Worm (Caenorhabditis elegans) whole organism, L3 larva: Measurements from ENCODE around the gene ZK1010.8.

Experiments
- R02D3.7 ChIP-seq: fragments of 150-350 bp; optimal IDR thresholded peaks from 2 replicates; lab custom pipeline; 2014; ENCODE audit warnings: missing biosample characterization, missing genetic modification characterization
- ZK546.5 ChIP-seq: sonication (generic microtip); optimal IDR thresholded peaks from 2 replicates; lab custom pipeline; 2017; ENCODE audit warnings: missing biosample characterization, missing genetic modification characterization
- ama-1 ChIP-seq: fragments of 150-350 bp; optimal IDR thresholded peaks from 2 replicates; lab custom pipeline; 2018
- ceh-16 ChIP-seq: sonication (generic microtip); optimal IDR thresholded peaks from 2 replicates; lab custom pipeline; 2017; ENCODE audit warnings: missing biosample characterization, missing genetic modification characterization
- ceh-28 ChIP-seq: fragments of 150-350 bp; optimal IDR thresholded peaks from 2 replicates; lab custom pipeline; 2014; ENCODE audit warnings: missing biosample characterization, missing genetic modification reagents, missing genetic modification characterization
- ceh-9 ChIP-seq: sonication (generic microtip); optimal IDR thresholded peaks from 2 replicates; lab custom pipeline; 2018; ENCODE audit warnings: missing biosample characterization, missing genetic modification characterization
- daf-12 ChIP-seq: fragments of 150-350 bp; optimal IDR thresholded peaks from 2 replicates; lab custom pipeline; 2014; ENCODE audit warnings: missing biosample characterization, missing genetic modification reagents, missing genetic modification characterization
- egl-27 ChIP-seq: sonication (generic microtip); optimal IDR thresholded peaks from 4 replicates; lab custom pipeline; 2017; ENCODE audit warnings: missing biosample characterization, missing genetic modification reagents, missing genetic modification characterization
- elt-1 ChIP-seq: fragments of 150-350 bp; optimal IDR thresholded peaks from 2 replicates; lab custom pipeline; 2014; ENCODE audit warnings: missing biosample characterization, missing genetic modification characterization
- elt-2 ChIP-seq: sonication (generic microtip); optimal IDR thresholded peaks from 2 replicates; lab custom pipeline; 2016; ENCODE audit warnings: missing genetic modification reagents, mild to moderate bottlenecking, missing genetic modification characterization, missing compliant biosample characterization
- elt-3 ChIP-seq, 3 experiments: fragments of 150-350 bp in 1 of 3; sonication (generic microtip) in 2 of 3; optimal IDR thresholded peaks; 2 replicates in 2 of 3; 4 replicates in 1 of 3; lab custom pipeline; 2014 to 2017; ENCODE audit warnings: missing biosample characterization in 3 of 3, missing genetic modification characterization in 3 of 3
- eor-1 ChIP-seq, 2 experiments: fragments of 150-350 bp; optimal IDR thresholded peaks; 2 replicates each; lab custom pipeline; 2014 to 2018; ENCODE audit warnings: missing biosample characterization in 2 of 2, missing genetic modification characterization in 2 of 2
- fkh-10 ChIP-seq: sonication (generic microtip); optimal IDR thresholded peaks from 2 replicates; lab custom pipeline; 2017; ENCODE audit warnings: missing biosample characterization, missing genetic modification reagents, missing genetic modification characterization
- hmg-11 ChIP-seq: sonication (generic microtip); optimal IDR thresholded peaks from 2 replicates; lab custom pipeline; 2016; ENCODE audit warnings: missing genetic modification characterization, missing compliant biosample characterization
- jun-1 ChIP-seq: fragments of 150-350 bp; optimal IDR thresholded peaks from 2 replicates; lab custom pipeline; 2014; ENCODE audit warnings: missing biosample characterization, missing genetic modification reagents, missing genetic modification characterization
- lin-15B ChIP-seq: fragments of 150-350 bp; optimal IDR thresholded peaks from 2 replicates; lab custom pipeline; 2014; ENCODE audit warnings: missing biosample characterization, missing genetic modification characterization
- lin-39 ChIP-seq: fragments of 150-350 bp; optimal IDR thresholded peaks from 2 replicates; lab custom pipeline; 2018; ENCODE audit warnings: missing biosample characterization, missing genetic modification reagents, missing genetic modification characterization
- mdl-1 ChIP-seq: fragments of 150-350 bp; optimal IDR thresholded peaks from 2 replicates; lab custom pipeline; 2014; ENCODE audit warnings: missing biosample characterization, missing genetic modification characterization
- nhr-11 ChIP-seq: fragments of 150-350 bp; optimal IDR thresholded peaks from 2 replicates; lab custom pipeline; 2014; ENCODE audit warnings: missing biosample characterization, missing genetic modification characterization
- nhr-12 ChIP-seq: fragments of 150-350 bp; optimal IDR thresholded peaks from 2 replicates; lab custom pipeline; 2014; ENCODE audit warnings: missing biosample characterization, missing genetic modification characterization
- nhr-23 ChIP-seq: fragments of 150-350 bp; optimal IDR thresholded peaks from 2 replicates; lab custom pipeline; 2014; ENCODE audit warnings: missing biosample characterization, missing genetic modification reagents, missing genetic modification characterization
- nhr-237 ChIP-seq: fragments of 150-350 bp; optimal IDR thresholded peaks from 2 replicates; lab custom pipeline; 2014; ENCODE audit warnings: missing biosample characterization, missing genetic modification characterization
- nhr-25 ChIP-seq: sonication (generic microtip); optimal IDR thresholded peaks from 2 replicates; lab custom pipeline; 2017; ENCODE audit warnings: missing biosample characterization, missing genetic modification characterization
- nhr-28 ChIP-seq: fragments of 150-350 bp; optimal IDR thresholded peaks from 2 replicates; lab custom pipeline; 2014; ENCODE audit warnings: missing biosample characterization, missing genetic modification characterization
- nhr-43 ChIP-seq: sonication (generic microtip); optimal IDR thresholded peaks from 2 replicates; lab custom pipeline; 2016; ENCODE audit warnings: mild to moderate bottlenecking, missing genetic modification characterization, missing compliant biosample characterization; ENCODE audit not compliant: poor library complexity, severe bottlenecking
- nhr-67 ChIP-seq: fragments of 150-350 bp; optimal IDR thresholded peaks from 2 replicates; lab custom pipeline; 2014; ENCODE audit warnings: missing biosample characterization, missing genetic modification characterization
- nhr-77 ChIP-seq: fragments of 150-350 bp; optimal IDR thresholded peaks from 2 replicates; lab custom pipeline; 2014; ENCODE audit warnings: missing biosample characterization, missing genetic modification characterization
- pha-4 ChIP-seq: fragments of 150-350 bp; optimal IDR thresholded peaks from 2 replicates; lab custom pipeline; 2014; ENCODE audit warnings: missing biosample characterization, missing genetic modification reagents, missing genetic modification characterization
- pqm-1 ChIP-seq: fragments of 150-350 bp; optimal IDR thresholded peaks from 2 replicates; lab custom pipeline; 2017; ENCODE audit warnings: missing biosample characterization, missing genetic modification characterization, inconsistent platforms
- sea-2 ChIP-seq: fragments of 150-350 bp; sonication (generic microtip); optimal IDR thresholded peaks from 4 replicates; lab custom pipeline; 2014; ENCODE audit warnings: missing biosample characterization, missing genetic modification reagents, missing genetic modification characterization
- skn-1 ChIP-seq: fragments of 150-350 bp; optimal IDR thresholded peaks from 2 replicates; lab custom pipeline; 2014; ENCODE audit warnings: missing biosample characterization, missing genetic modification characterization
- snpc-4 ChIP-seq: fragments of 150-350 bp; optimal IDR thresholded peaks from 2 replicates; lab custom pipeline; 2014; ENCODE audit warnings: missing biosample characterization, missing genetic modification characterization
- tbx-2 ChIP-seq: sonication (generic microtip); optimal IDR thresholded peaks from 2 replicates; lab custom pipeline; 2016; ENCODE audit warnings: mild to moderate bottlenecking, missing genetic modification characterization, missing compliant biosample characterization
- unc-39 ChIP-seq: sonication (generic microtip); optimal IDR thresholded peaks from 4 replicates; lab custom pipeline; 2017; ENCODE audit warnings: missing biosample characterization, missing genetic modification characterization
- unc-62 ChIP-seq: fragments of 150-350 bp; sonication (generic microtip); optimal IDR thresholded peaks from 4 replicates; lab custom pipeline; 2014; ENCODE audit warnings: missing biosample characterization, missing genetic modification reagents, missing genetic modification characterization
- zag-1 ChIP-seq: fragments of 150-350 bp; optimal IDR thresholded peaks from 2 replicates; lab custom pipeline; 2014; ENCODE audit warnings: missing biosample characterization, missing genetic modification characterization

The ZK1010.8 gene

DNA sequence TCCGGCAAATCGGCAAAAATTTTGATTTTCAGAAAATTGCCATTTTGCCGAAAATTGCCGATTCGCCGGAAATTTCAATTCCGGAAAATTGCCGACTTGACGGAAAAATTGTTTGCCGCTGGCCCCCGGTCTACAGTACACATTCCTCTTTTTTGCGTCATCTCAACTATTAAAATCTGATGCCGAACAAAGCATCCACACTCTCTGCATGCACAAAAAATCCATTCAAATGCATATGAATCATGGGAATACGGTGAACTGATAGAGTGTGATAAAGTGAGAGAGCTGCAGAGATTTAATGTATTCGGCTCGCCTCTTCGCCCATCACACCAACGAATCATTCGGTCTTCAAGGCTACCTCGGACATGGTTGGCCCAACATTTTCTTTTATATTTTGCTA is 30.1 kb upstream of the ZK1010.8 start, which contains the start of gene F14F7.7:
F14F7.7 (plus strand) TSS at position 354 of the 400 bp plus-strand sequence.
- TF ChIP-seq mdl-1 (no peak), snpc-4 (tag; lab: Kevin White, UChicago) (no peak), ceh-9 (tag; lab: Kevin White, UChicago) (no peak), sea-2 (GFP tag; lab: Kevin White, UChicago) (no peak), R02D3.7 (no peak), ZK546.5 (tag; lab: Kevin White, UChicago) (no peak), nhr-12 (tag; lab: Kevin White, UChicago) (no peak)

ce11 chrIII:13029608-13030007 is 29.1 kb upstream of the ZK1010.8 start, which contains the start of gene F14F7.4:
F14F7.4 (minus strand) TSS chrIII:13029708.
- TF ChIP-seq fkh-10 (GFP tag; lab: Kevin White, UChicago) (no peak), jun-1 (no peak), nhr-43 (tag; lab: Kevin White, UChicago) (no peak), nhr-11 (tag; lab: Kevin White, UChicago) (no peak), hmg-11 (tag; lab: Kevin White, UChicago) (no peak), nhr-237 (no peak), lin-15B (tag; lab: Kevin White, UChicago) (no peak), daf-12 (tag; lab: Kevin White, UChicago) (no peak), nhr-67 (tag; lab: Kevin White, UChicago) (no peak), elt-3 (tag; optimal IDR thresholded peaks at IDR 0.05; lab: Kevin White, UChicago) (no peak), nhr-77 (tag; lab: Kevin White, UChicago) (no peak), tbx-2 (tag; lab: Kevin White, UChicago) (no peak), nhr-28 (tag; lab: Kevin White, UChicago) (no peak), nhr-25 (tag; lab: Kevin White, UChicago) (no peak), pqm-1 (tag; lab: Kevin White, UChicago) (no peak), zag-1 (tag; lab: Kevin White, UChicago) (no peak), elt-1 (tag; lab: Kevin White, UChicago) (no peak), skn-1 (tag; lab: Kevin White, UChicago) (no peak), sea-2 (GFP tag; lab: Kevin White, UChicago) (no peak)

ce11 chrIII:13027949-13028348 is 27.5 kb upstream of the ZK1010.8 start:
- TF ChIP-seq nhr-43 (tag; lab: Kevin White, UChicago) = no peak
- no peak for TF ChIP-seq egl-27 (tag; lab: Kevin White, UChicago)
- TF ChIP-seq pha-4 (tag; lab: Kevin White, UChicago) = no peak
- no peak for TF ChIP-seq nhr-77 (tag; lab: Kevin White, UChicago)
- no peak for TF ChIP-seq lin-39 (tag; lab: Kevin White, UChicago)
- no peak for TF ChIP-seq R02D3.7
- TF ChIP-seq ceh-16 (tag; lab: Kevin White, UChicago) = no peak
- TF ChIP-seq ZK546.5 (tag; lab: Kevin White, UChicago) = no peak
- no peak for TF ChIP-seq ama-1
- TF ChIP-seq hmg-11 (tag; lab: Kevin White, UChicago) = no peak

DNA sequence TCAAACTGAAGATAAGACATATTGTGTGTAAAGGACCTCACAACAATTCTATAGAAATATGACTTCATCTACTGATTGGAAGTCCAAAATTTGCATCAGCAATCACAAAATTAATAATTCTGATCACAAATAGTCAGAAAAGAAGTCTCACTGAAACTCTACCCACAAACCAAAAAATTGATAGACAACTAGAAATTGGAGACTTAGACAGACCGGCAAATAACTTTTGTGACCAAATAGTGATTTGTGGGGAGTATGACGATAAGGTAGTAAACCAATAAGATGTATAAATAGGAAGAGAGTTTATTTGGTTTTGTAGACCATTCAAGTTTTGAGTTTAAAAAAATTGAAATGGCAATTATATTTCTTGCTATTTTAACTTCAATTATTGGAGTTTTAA is 23.8 kb upstream of the ZK1010.8 start, which contains the start of gene cyp-13A12:
cyp-13A12 (plus strand) TSS at position 267 of the 400 bp plus-strand sequence.
- no peak for TF ChIP-seq sea-2 (GFP tag; lab: Kevin White, UChicago)
- no peak for TF ChIP-seq nhr-23 (tag; lab: Kevin White, UChicago)
- peak; percentile 7 for TF ChIP-seq pha-4 (tag; lab: Kevin White, UChicago)
- TF ChIP-seq unc-62 (GFP tag; lab: Kevin White, UChicago) = no peak
- no peak for TF ChIP-seq snpc-4 (tag; lab: Kevin White, UChicago)
- TF ChIP-seq jun-1 = no peak
- peak; percentile 59 for TF ChIP-seq pqm-1 (tag; lab: Kevin White, UChicago)
- no peak for TF ChIP-seq ZK546.5 (tag; lab: Kevin White, UChicago)
- TF ChIP-seq ceh-28 (tag; lab: Kevin White, UChicago) = no peak
- TF ChIP-seq elt-2 (tag; lab: Kevin White, UChicago) = peak; percentile 46
- TF ChIP-seq, all 47 proteins: peak for 3

DNA sequence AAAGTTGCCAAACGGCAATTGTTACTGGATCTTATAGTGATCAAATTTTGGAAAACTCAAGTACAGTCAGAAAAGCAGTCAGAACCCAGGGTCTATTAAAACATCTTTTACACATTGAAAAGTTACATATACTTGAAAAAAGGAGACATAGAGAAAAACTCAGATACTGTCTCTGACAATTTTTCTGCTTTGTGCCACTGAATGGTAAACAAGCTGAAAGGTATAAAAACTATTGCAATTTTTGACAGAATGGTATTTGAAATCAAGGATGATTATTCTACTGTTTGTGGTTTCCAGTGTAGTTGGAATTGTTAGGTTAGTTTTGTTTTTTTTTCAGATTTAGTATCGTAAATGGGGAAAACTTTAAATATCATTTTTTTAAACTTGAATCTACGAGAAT is 20.3 kb upstream of the ZK1010.8 start, which contains the start of gene cyp-13A11:
cyp-13A11 (plus strand) TSS at position 266 of the 400 bp plus-strand sequence.
- no peak for TF ChIP-seq lin-39 (tag; lab: Kevin White, UChicago)
- no peak for TF ChIP-seq nhr-28 (tag; lab: Kevin White, UChicago)
- no peak for TF ChIP-seq snpc-4 (tag; lab: Kevin White, UChicago)
- no peak for TF ChIP-seq eor-1 (tag; optimal IDR thresholded peaks at IDR 0.05; lab: Kevin White, UChicago)
- TF ChIP-seq unc-39 (tag; lab: Kevin White, UChicago) = no peak
- no peak for TF ChIP-seq ceh-28 (tag; lab: Kevin White, UChicago)
